Worm (Caenorhabditis elegans) whole organism, young adult: ENCODE data around the gene pqn-16.

Experiments used
- F39B2.1 ChIP-seq: fragments of 200-800 bp; sonication (Bioruptor generic); IDR thresholded peaks from 2 replicates; pipeline ENCODE4 v1.3.6; 2022; ENCODE audit warnings: missing genetic modification reagents, missing genetic modification characterization, missing compliant biosample characterization
- aptf-2 ChIP-seq: fragments of 200-800 bp; sonication (Bioruptor generic); conservative IDR thresholded peaks from 2 replicates; pipeline ENCODE4 v1.3.6; 2022; ENCODE audit warnings: missing genetic modification reagents, missing genetic modification characterization, missing compliant biosample characterization
- let-526 ChIP-seq: fragments of 200-800 bp; sonication (Bioruptor generic); IDR thresholded peaks from 2 replicates; pipeline ENCODE4 v1.3.6; 2022; ENCODE audit warnings: missing genetic modification reagents, missing genetic modification characterization, missing compliant biosample characterization
- madf-3 ChIP-seq: fragments of 200-800 bp; sonication (Bioruptor generic); IDR thresholded peaks from 2 replicates; pipeline ENCODE4 v1.3.6; 2022; ENCODE audit warnings: missing genetic modification reagents, missing genetic modification characterization, missing compliant biosample characterization
- nfya-1 ChIP-seq: sonication (generic microtip); optimal IDR thresholded peaks from 2 replicates; lab custom pipeline; 2017; ENCODE audit warnings: antibody characterized with exemption, missing compliant biosample characterization, missing genetic modification characterization, borderline replicate concordance; ENCODE audit not compliant: insufficient read depth

DNA sequence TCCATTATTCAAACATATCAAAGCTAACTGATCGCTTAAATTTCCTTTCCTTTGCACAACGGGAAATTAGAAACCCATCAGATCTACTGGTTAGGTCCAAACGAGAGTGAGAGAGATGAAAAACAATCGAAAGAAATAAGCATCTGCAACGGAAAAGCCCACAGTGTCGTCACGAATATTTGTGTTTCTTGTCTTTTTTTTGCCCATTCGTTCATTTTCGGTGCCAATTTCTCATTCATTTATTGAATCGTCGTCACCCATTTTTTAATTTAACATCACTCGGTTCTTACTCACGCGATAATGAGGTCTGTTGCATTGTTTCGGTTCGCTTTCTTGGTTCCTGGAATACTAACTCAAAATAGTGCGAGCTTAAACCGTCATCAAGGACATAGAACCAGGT, 49.7 kb upstream of the pqn-16 start, which contains the start of gene F21C10.6:
- TF ChIP-seq nfya-1 (tag; lab: Kevin White, UChicago) (no peak), let-526 (no peak), aptf-2 (no peak), F39B2.1 (GFP tag; lab: Robert Waterston, UW) (no peak), madf-3 (GFP tag; lab: Robert Waterston, UW) (no peak)
